Worm (Caenorhabditis elegans) whole organism, L2 larva: ENCODE results near the gene fkh-7.

Source experiments
- R02D3.7 ChIP-seq: fragments of 150-350 bp; optimal IDR thresholded peaks from 2 replicates; lab custom pipeline; 2014; ENCODE audit warnings: missing biosample characterization, missing genetic modification characterization
- ama-1 ChIP-seq: fragments of 150-350 bp; optimal IDR thresholded peaks from 2 replicates; lab custom pipeline; 2018; ENCODE audit warnings: inconsistent platforms
- nhr-12 ChIP-seq: fragments of 150-350 bp; optimal IDR thresholded peaks from 2 replicates; lab custom pipeline; 2014; ENCODE audit warnings: missing biosample characterization, missing genetic modification characterization
- nhr-25 ChIP-seq: fragments of 150-350 bp; sonication (generic microtip); optimal IDR thresholded peaks from 3 replicates; lab custom pipeline; 2014; ENCODE audit warnings: missing biosample characterization, missing genetic modification characterization
- sem-4 ChIP-seq: fragments of 150-350 bp; optimal IDR thresholded peaks from 2 replicates; lab custom pipeline; 2014; ENCODE audit warnings: missing biosample characterization, missing genetic modification reagents, missing genetic modification characterization
- sma-9 ChIP-seq, 2 experiments: fragments of 150-350 bp in 1 of 2; sonication (generic microtip) in 1 of 2; optimal IDR thresholded peaks; 2 replicates each; lab custom pipeline; 2014 to 2016; ENCODE audit warnings: missing genetic modification characterization in 2 of 2, mild to moderate bottlenecking in 1 of 2, missing biosample characterization in 1 of 2, missing compliant biosample characterization in 1 of 2, missing genetic modification reagents in 1 of 2, moderate library complexity in 1 of 2
- unc-55 ChIP-seq: fragments of 150-350 bp; sonication (generic microtip); optimal IDR thresholded peaks from 3 replicates; lab custom pipeline; 2014; ENCODE audit warnings: missing biosample characterization, missing genetic modification reagents, missing genetic modification characterization
- unc-62 ChIP-seq: fragments of 150-350 bp; optimal IDR thresholded peaks from 2 replicates; lab custom pipeline; 2014; ENCODE audit warnings: missing biosample characterization, missing genetic modification reagents, missing genetic modification characterization

DNA sequence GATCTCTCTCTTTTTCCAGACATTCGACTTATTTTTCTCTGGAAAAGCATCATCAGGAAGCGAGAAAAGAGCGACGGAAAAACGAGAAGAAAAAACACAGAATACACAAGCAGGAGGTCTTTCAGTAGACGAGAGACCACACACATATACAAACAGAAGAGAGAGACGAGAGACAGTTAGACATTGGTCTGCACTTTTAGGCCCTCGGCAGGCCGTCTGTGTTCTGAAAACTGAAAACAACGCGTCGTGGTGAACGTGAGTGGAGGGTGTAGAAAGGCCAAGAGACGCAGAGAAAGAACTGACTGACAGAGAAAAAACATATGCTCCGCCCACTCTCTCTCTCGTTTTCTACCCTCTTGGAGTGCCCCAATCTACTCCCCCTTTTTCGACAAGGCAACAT, 2.2 kb upstream of the fkh-7 start:
- TF ChIP-seq nhr-12 (tag; lab: Kevin White, UChicago) (no peak), nhr-25 (tag; lab: Kevin White, UChicago) (peak; percentile 40), unc-55 (GFP tag; lab: Kevin White, UChicago) (peak; percentile 36), unc-62 (GFP tag; lab: Kevin White, UChicago) (no peak), R02D3.7 (tag; lab: Kevin White, UChicago) (no peak), ama-1 (peak; percentile 14), sem-4 (peak; percentile 37), sma-9 (GFP tag; optimal IDR thresholded peaks at IDR 0.05; lab: Kevin White, UChicago) (peak; percentile 81), sma-9 (tag; optimal IDR thresholded peaks at IDR 0.05; lab: Kevin White, UChicago) (no peak)
